Fruit fly (Drosophila melanogaster): ENCODE measurements around the gene RhoGAP68F.

Gene RhoGAP68F

DNA sequence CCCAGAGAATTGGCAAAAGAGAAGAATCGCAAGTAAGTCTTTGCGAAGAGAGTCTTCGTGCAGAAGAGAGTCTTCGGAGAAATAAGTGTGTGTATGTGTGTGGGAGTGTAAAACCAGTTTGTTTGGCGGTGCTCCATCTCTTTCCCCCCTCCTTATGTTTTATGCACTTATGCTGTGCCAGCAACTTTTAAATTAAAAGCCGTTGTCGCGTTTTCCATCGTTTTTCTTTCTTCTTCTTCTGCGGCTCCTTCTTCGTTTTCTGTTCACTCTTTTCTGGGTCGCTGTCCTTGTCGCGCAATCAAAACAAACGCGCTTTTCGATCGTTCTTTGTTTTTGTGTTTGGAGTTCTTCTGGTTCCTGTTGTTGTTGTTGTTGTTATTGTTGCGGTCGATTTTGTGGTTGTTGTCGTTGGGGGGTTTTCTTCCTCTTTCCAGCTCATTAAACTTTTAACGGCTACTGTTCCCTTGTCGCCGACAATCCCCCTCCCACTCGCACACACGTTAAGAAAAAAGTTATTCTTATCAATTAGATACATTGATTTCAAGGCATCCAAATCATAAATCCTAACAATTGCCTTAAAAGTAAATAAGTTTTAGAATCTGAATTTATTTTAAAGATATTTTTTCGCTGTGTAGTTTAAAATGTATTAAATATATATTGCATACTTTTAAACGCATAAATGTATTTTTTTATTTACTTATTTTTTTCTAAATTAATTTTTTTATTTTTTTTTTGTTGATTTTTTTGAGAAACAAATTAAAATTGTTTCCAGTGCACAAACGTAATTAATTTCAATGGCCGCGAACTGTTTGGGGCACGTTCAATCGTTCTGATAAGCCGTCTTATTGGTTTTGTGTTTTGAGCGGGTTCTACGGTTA, 27.3 kb upstream of the RhoGAP68F start (continued):
- TF ChIP-seq cato (GFP tag; optimal IDR thresholded peaks at IDR 0.05; ENCODE audit: borderline replicate concordance) = peak; percentile 60
- TF ChIP-seq CG14441 (GFP tag; IDR thresholded peaks at IDR 0.05) = peak; percentile 34; the same call in 1 of the 2 replicates
- no peak for TF ChIP-seq CG10565 (GFP tag; optimal IDR thresholded peaks at IDR 0.05)
- TF ChIP-seq CG4360 (GFP tag; IDR thresholded peaks at IDR 0.05) = peak; percentile 91
- TF ChIP-seq otp (GFP tag; IDR thresholded peaks at IDR 0.05) = no peak
- peak in 1 of 2 experiments; percentile 76 for TF ChIP-seq insv (GFP tag; optimal IDR thresholded peaks at IDR 0.05)
- TF ChIP-seq CG1603 (tag; optimal IDR thresholded peaks at IDR 0.05) = peak; percentile 21
- TF ChIP-seq CG17829 (tag; optimal IDR thresholded peaks at IDR 0.05) = peak; percentile 96
- TF ChIP-seq Meics (GFP tag; optimal IDR thresholded peaks at IDR 0.05) = peak; percentile 82
- TF ChIP-seq C15 (GFP tag; IDR thresholded peaks at IDR 0.05) = no peak
- TF ChIP-seq Hand (GFP tag; optimal IDR thresholded peaks at IDR 0.05) = no peak
- no peak for TF ChIP-seq ERR (GFP tag; optimal IDR thresholded peaks at IDR 0.05)
- no peak for TF ChIP-seq repo (GFP tag; optimal IDR thresholded peaks at IDR 0.05)
- peak; percentile 27; the same call in 1 of the 2 replicates for TF ChIP-seq ara (GFP tag; IDR thresholded peaks at IDR 0.05)
- no peak for TF ChIP-seq MESR4 (GFP tag; optimal IDR thresholded peaks at IDR 0.05)
- TF ChIP-seq B-H2 (GFP tag; optimal IDR thresholded peaks at IDR 0.05) = no peak
- TF ChIP-seq bcd (GFP tag; optimal IDR thresholded peaks at IDR 0.05) = peak; percentile 73
- peak; percentile 91 for TF ChIP-seq CG13424 (tag; optimal IDR thresholded peaks at IDR 0.05)
- TF ChIP-seq jing (GFP tag; optimal IDR thresholded peaks at IDR 0.05) = peak; percentile 11
- no peak for TF ChIP-seq sna (GFP tag; IDR thresholded peaks at IDR 0.05; ENCODE audit: partially characterized antibody)
- TF ChIP-seq CG1529 (GFP tag; optimal IDR thresholded peaks at IDR 0.05) = peak; percentile 11
- TF ChIP-seq Oaz (GFP tag; IDR thresholded peaks at IDR 0.05) = no peak
- peak; percentile 98 for TF ChIP-seq CG17361 (GFP tag; IDR thresholded peaks at IDR 0.05)
- TF ChIP-seq TFAM (GFP tag; optimal IDR thresholded peaks at IDR 0.05) = no peak
- no peak for TF ChIP-seq hbn (GFP tag; IDR thresholded peaks at IDR 0.05; ENCODE audit: partially characterized antibody)
- peak; percentile 53 for TF ChIP-seq salm (tag; optimal IDR thresholded peaks at IDR 0.05)
- TF ChIP-seq Doc2 (GFP tag; IDR thresholded peaks at IDR 0.05) = no peak
- peak; percentile 77 for TF ChIP-seq row (GFP tag; IDR thresholded peaks at IDR 0.05)
- TF ChIP-seq BEAF-32 (GFP tag; optimal IDR thresholded peaks at IDR 0.05) = no peak
- TF ChIP-seq CG6854 (GFP tag; optimal IDR thresholded peaks at IDR 0.05) = peak; percentile 14
- TF ChIP-seq CG17359 (tag; optimal IDR thresholded peaks at IDR 0.05) = peak; percentile 88
- TF ChIP-seq CG18476 (GFP tag; optimal IDR thresholded peaks at IDR 0.05) = peak; percentile 23
- no peak for TF ChIP-seq zfh2 (GFP tag; optimal IDR thresholded peaks at IDR 0.05)
- TF ChIP-seq gce (GFP tag; IDR thresholded peaks at IDR 0.05) = peak; percentile 69; the same call in 2 of the 3 replicates
- peak; percentile 90 for TF ChIP-seq Sox100B (GFP tag; optimal IDR thresholded peaks at IDR 0.05)
- TF ChIP-seq emc (GFP tag; optimal IDR thresholded peaks at IDR 0.05) = no peak
- TF ChIP-seq CG11504 (tag; optimal IDR thresholded peaks at IDR 0.05) = peak; percentile 93
- TF ChIP-seq Atf6 (GFP tag; IDR thresholded peaks at IDR 0.05) = peak; percentile 44; the same call in 1 of the 2 replicates
- TF ChIP-seq Atf3 (GFP tag; optimal IDR thresholded peaks at IDR 0.05) = no peak
- TF ChIP-seq CG1602 (GFP tag; optimal IDR thresholded peaks at IDR 0.05) = peak; percentile 79
- peak; percentile 85 for TF ChIP-seq nerfin-1 (tag; optimal IDR thresholded peaks at IDR 0.05)
- peak; percentile 29 for TF ChIP-seq CG6654 (GFP tag; optimal IDR thresholded peaks at IDR 0.05)
- no peak for TF ChIP-seq Dip3 (GFP tag; optimal IDR thresholded peaks at IDR 0.05)
- no peak for TF ChIP-seq CG7745 (tag; optimal IDR thresholded peaks at IDR 0.05)
- TF ChIP-seq Abd-B (GFP tag; optimal IDR thresholded peaks at IDR 0.05) = peak; percentile 93
- peak; percentile 41 for TF ChIP-seq CG2120 (GFP tag; optimal IDR thresholded peaks at IDR 0.05)
- peak; percentile 50 for TF ChIP-seq CG12942 (GFP tag; optimal IDR thresholded peaks at IDR 0.05)
- TF ChIP-seq Xrp1 (GFP tag; IDR thresholded peaks at IDR 0.05) = peak; percentile 88
- TF ChIP-seq vvl (GFP tag; IDR thresholded peaks at IDR 0.05) = peak; percentile 79

All from whole organism, embryonic.